Fruit fly (Drosophila melanogaster): ENCODE data around the gene Uqcc1.
A peak's percentile ranks its signal among the peaks of the same experiment; 100 is the strongest.

Gene Uqcc1

DNA sequence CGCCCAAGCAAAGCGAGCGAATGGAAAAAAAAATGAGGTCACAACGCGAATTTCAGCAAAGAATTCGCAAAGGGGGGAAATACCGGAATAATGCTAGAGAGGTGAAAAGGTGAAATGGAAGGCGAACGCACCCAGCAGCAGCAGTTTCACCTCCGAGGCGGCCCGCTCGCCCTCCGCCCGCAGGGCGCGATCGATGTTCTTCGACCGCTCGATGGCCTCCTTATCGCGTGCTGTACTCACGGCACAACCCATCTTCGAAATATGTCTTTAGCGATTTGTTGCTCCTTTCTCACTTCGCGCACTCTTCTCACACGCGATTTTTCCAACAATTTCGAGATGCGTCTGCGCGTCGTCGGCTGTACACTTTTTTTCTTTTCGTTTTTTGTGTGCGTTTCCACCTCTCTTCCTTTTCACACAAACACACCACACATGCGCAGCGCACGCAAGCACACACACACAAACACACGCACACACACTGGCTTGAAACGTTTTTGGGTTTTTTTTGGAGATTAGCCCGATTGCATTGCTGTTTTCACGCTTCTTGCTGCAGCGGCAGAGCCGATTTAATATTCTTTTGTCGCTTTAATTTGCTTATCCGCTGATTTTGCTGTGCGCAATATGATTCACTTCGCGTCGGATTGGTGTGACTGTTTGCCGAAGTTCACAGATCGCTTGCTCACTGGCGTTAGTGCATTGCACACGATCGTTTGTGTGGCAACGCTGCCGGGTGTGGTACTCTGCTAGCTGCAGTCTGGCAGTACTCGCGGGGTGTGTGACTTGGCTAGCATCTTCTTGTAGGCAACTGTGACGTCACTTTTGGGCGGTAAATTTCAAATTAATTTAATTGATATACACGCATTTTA, 21.7 kb upstream of the Uqcc1 start, which contains the start of gene Galphai (continued):
- TF ChIP-seq prd (optimal IDR thresholded peaks at IDR 0.05) (no peak), prd (GFP tag; IDR thresholded peaks at IDR 0.05) (no peak), knrl (GFP tag; IDR thresholded peaks at IDR 0.05; ENCODE audit: partially characterized antibody) (peak; percentile 71), Max (GFP tag; optimal IDR thresholded peaks at IDR 0.05) (peak; percentile 41), Deaf1 (tag; optimal IDR thresholded peaks at IDR 0.05) (peak; percentile 63), CG13894 (tag; optimal IDR thresholded peaks at IDR 0.05) (peak; percentile 81), CG4282 (GFP tag; optimal IDR thresholded peaks at IDR 0.05) (peak; percentile 40), Bteb2 (GFP tag; optimal IDR thresholded peaks at IDR 0.05) (no peak), CG4424 (GFP tag; optimal IDR thresholded peaks at IDR 0.05) (no peak), Ets65A (GFP tag) (peak; percentile 94), CG33557 (GFP tag; optimal IDR thresholded peaks at IDR 0.05) (peak; percentile 4), CG32772 (GFP tag; IDR thresholded peaks at IDR 0.05) (no peak), CG30403 (GFP tag; optimal IDR thresholded peaks at IDR 0.05) (peak; percentile 7), gfzf (GFP tag; optimal IDR thresholded peaks at IDR 0.05) (peak; percentile 100), slbo (GFP tag; IDR thresholded peaks at IDR 0.05) (peak; percentile 40), Dref (GFP tag; IDR thresholded peaks at IDR 0.05) (peak; percentile 53), Vsx1 (GFP tag; optimal IDR thresholded peaks at IDR 0.05) (no peak), Meics (GFP tag; optimal IDR thresholded peaks at IDR 0.05) (no peak), Bdp1 (GFP tag; optimal IDR thresholded peaks at IDR 0.05) (peak; percentile 62), Spps (tag; optimal IDR thresholded peaks at IDR 0.05) (peak; percentile 15), Med (GFP tag) (peak; percentile 95), Doc2 (GFP tag; IDR thresholded peaks at IDR 0.05) (no peak), CG8924 (tag; optimal IDR thresholded peaks at IDR 0.05) (peak; percentile 42), sqz (GFP tag; optimal IDR thresholded peaks at IDR 0.05) (peak; percentile 91), YL-1 (GFP tag; optimal IDR thresholded peaks at IDR 0.05) (peak; percentile 81), chif (GFP tag; optimal IDR thresholded peaks at IDR 0.05) (peak; percentile 8 to 21), CG9932 (GFP tag; IDR thresholded peaks at IDR 0.05) (peak; percentile 66), Hmr (GFP tag; optimal IDR thresholded peaks at IDR 0.05) (peak; percentile 95), fd102C (GFP tag; optimal IDR thresholded peaks at IDR 0.05) (no peak), mld (GFP tag; IDR thresholded peaks at IDR 0.05; ENCODE audit: partially characterized antibody) (no peak), crol (GFP tag; IDR thresholded peaks at IDR 0.05) (peak; percentile 68; the same call in 1 of the 2 replicates), CG1024 (GFP tag; IDR thresholded peaks at IDR 0.05) (no peak), CG10979 (tag; optimal IDR thresholded peaks at IDR 0.05) (peak; percentile 1), CG14441 (GFP tag; IDR thresholded peaks at IDR 0.05) (no peak), CG4404 (GFP tag; IDR thresholded peaks at IDR 0.05) (no peak), CG13624 (GFP tag; optimal IDR thresholded peaks at IDR 0.05) (peak; percentile 80), CG12391 (tag; optimal IDR thresholded peaks at IDR 0.05) (peak; percentile 35), Neu2 (GFP tag; optimal IDR thresholded peaks at IDR 0.05; ENCODE audit: borderline replicate concordance) (no peak), CG34422 (GFP tag; IDR thresholded peaks at IDR 0.05) (peak; percentile 28; the same call in 1 of the 3 replicates), CG16813 (GFP tag; IDR thresholded peaks at IDR 0.05; ENCODE audit: partially characterized antibody) (peak; percentile 50; the same call in 2 of the 3 replicates), CG1603 (tag; optimal IDR thresholded peaks at IDR 0.05) (peak; percentile 96), MBD-R2 (GFP tag; IDR thresholded peaks at IDR 0.05) (peak; percentile 63), Adf1 (GFP tag; IDR thresholded peaks at IDR 0.05) (peak; percentile 49; the same call in 1 of the 2 replicates), cas (GFP tag; IDR thresholded peaks at IDR 0.05) (0 out of 2 replicates have a peak, but pooled peaks have one; percentile 12), Six4 (GFP tag; optimal IDR thresholded peaks at IDR 0.05) (no peak), Bgb (GFP tag; IDR thresholded peaks at IDR 0.05; ENCODE audit: partially characterized antibody) (peak; percentile 64; the same call in 1 of the 2 replicates), Dip3 (GFP tag; optimal IDR thresholded peaks at IDR 0.05) (peak; percentile 68), CG18619 (GFP tag; optimal IDR thresholded peaks at IDR 0.05) (no peak), CG7928 (GFP tag; optimal IDR thresholded peaks at IDR 0.05) (peak; percentile 48)
